Fruit fly (Drosophila melanogaster) whole organism, embryonic: ENCODE measurements around the gene NKCC.

Experiments
- BEAF-32 ChIP-seq: fragments of 200-800 bp; sonication (Bioruptor generic); optimal IDR thresholded peaks from 3 replicates; lab custom pipeline; 2017; ENCODE audit warnings: missing biosample characterization, missing genetic modification characterization, mild to moderate bottlenecking, moderate library complexity, missing genetic modification reagents
- BtbVII ChIP-seq: fragments of 200-800 bp; sonication (Bioruptor generic); optimal IDR thresholded peaks from 3 replicates; lab custom pipeline; 2017; ENCODE audit warnings: missing biosample characterization, mild to moderate bottlenecking, missing genetic modification characterization
- CG10209 ChIP-seq: fragments of 200-800 bp; sonication (Bioruptor generic); optimal IDR thresholded peaks from 3 replicates; lab custom pipeline; 2017; ENCODE audit warnings: missing biosample characterization, mild to moderate bottlenecking, missing genetic modification characterization, missing genetic modification reagents
- CG10654 ChIP-seq: fragments of 200-800 bp; sonication (Bioruptor generic); optimal IDR thresholded peaks from 2 replicates; lab custom pipeline; 2016; ENCODE audit warnings: missing biosample characterization, missing genetic modification characterization
- CG10979 ChIP-seq: fragments of 200-800 bp; sonication (Bioruptor generic); optimal IDR thresholded peaks from 2 replicates; lab custom pipeline; 2018; ENCODE audit warnings: missing biosample characterization, mild to moderate bottlenecking, missing genetic modification characterization, moderate library complexity
- CG11695 ChIP-seq: fragments of 200-800 bp; sonication (Bioruptor generic); IDR thresholded peaks from 3 replicates; pipeline ENCODE4 v1.3.6; 2022; ENCODE audit warnings: missing biosample characterization, missing genetic modification characterization
- CG12942 ChIP-seq: fragments of 200-800 bp; sonication (Bioruptor generic); optimal IDR thresholded peaks from 3 replicates; lab custom pipeline; 2016; ENCODE audit warnings: missing biosample characterization, missing genetic modification characterization
- CG14441 ChIP-seq: fragments of 200-800 bp; sonication (Bioruptor generic); IDR thresholded peaks from 2 replicates; pipeline ENCODE4 v1.3.6; 2022; ENCODE audit warnings: missing biosample characterization, missing genetic modification characterization
- CG1529 ChIP-seq: fragments of 200-800 bp; sonication (Bioruptor generic); optimal IDR thresholded peaks from 3 replicates; lab custom pipeline; 2018; ENCODE audit warnings: missing biosample characterization, missing genetic modification characterization
- CG17829 ChIP-seq: fragments of 200-800 bp; optimal IDR thresholded peaks from 2 replicates; lab custom pipeline; 2019; ENCODE audit warnings: missing biosample characterization, mild to moderate bottlenecking, missing genetic modification characterization, moderate library complexity
- CG30431 ChIP-seq: fragments of 200-800 bp; sonication (Bioruptor generic); optimal IDR thresholded peaks from 2 replicates; lab custom pipeline; 2017; ENCODE audit warnings: missing biosample characterization, missing genetic modification characterization
- CG33213 ChIP-seq: fragments of 200-800 bp; sonication (Bioruptor generic); optimal IDR thresholded peaks from 3 replicates; lab custom pipeline; 2016; ENCODE audit warnings: missing biosample characterization, missing genetic modification characterization
- CG3847 ChIP-seq: fragments of 200-800 bp; sonication (Bioruptor generic); IDR thresholded peaks from 2 replicates; pipeline ENCODE4 v1.3.6; 2022; ENCODE audit warnings: missing biosample characterization, missing genetic modification characterization
- CG4730 ChIP-seq: fragments of 200-800 bp; sonication (Bioruptor generic); IDR thresholded peaks from 2 replicates; pipeline ENCODE4 v1.3.6; 2022; ENCODE audit warnings: missing biosample characterization, missing genetic modification characterization
- CG5180 ChIP-seq: fragments of 200-800 bp; sonication (Bioruptor generic); optimal IDR thresholded peaks from 3 replicates; lab custom pipeline; 2017; ENCODE audit warnings: missing biosample characterization, missing genetic modification characterization, mild to moderate bottlenecking, moderate library complexity, missing genetic modification reagents
- CG5245 ChIP-seq: fragments of 200-800 bp; sonication (Bioruptor generic); optimal IDR thresholded peaks from 3 replicates; lab custom pipeline; 2016; ENCODE audit warnings: missing biosample characterization, missing genetic modification characterization
- CG8359 ChIP-seq: fragments of 200-800 bp; sonication (Bioruptor generic); optimal IDR thresholded peaks from 2 replicates; lab custom pipeline; 2017; ENCODE audit warnings: missing biosample characterization, mild to moderate bottlenecking, missing genetic modification characterization, borderline replicate concordance
- CG9215 ChIP-seq: fragments of 200-800 bp; sonication (Bioruptor generic); IDR thresholded peaks from 2 replicates; pipeline ENCODE4 v1.3.6; 2022; ENCODE audit warnings: missing biosample characterization, missing genetic modification characterization
- Camta ChIP-seq: fragments of 200-800 bp; sonication (Bioruptor generic); optimal IDR thresholded peaks from 2 replicates; lab custom pipeline; 2016; ENCODE audit warnings: missing biosample characterization, missing genetic modification characterization
- Chrac-16 ChIP-seq: fragments of 200-800 bp; sonication (Bioruptor generic); optimal IDR thresholded peaks from 3 replicates; lab custom pipeline; 2016; ENCODE audit warnings: missing biosample characterization, missing genetic modification characterization
- Deaf1 ChIP-seq: fragments of 200-800 bp; optimal IDR thresholded peaks from 3 replicates; lab custom pipeline; 2019; ENCODE audit warnings: missing biosample characterization, mild to moderate bottlenecking, missing genetic modification characterization, moderate library complexity
- Elba2 ChIP-seq: fragments of 200-800 bp; sonication (Bioruptor generic); optimal IDR thresholded peaks from 3 replicates; lab custom pipeline; 2016; ENCODE audit warnings: missing biosample characterization, missing genetic modification characterization
- Ets65A ChIP-seq: fragments of 200-800 bp; sonication (Bioruptor generic); peaks from one replicate; lab custom pipeline; 2016; ENCODE audit warnings: missing biosample characterization, missing genetic modification characterization
- Fer3 ChIP-seq: fragments of 200-800 bp; sonication (Bioruptor generic); optimal IDR thresholded peaks from 2 replicates; lab custom pipeline; 2018; ENCODE audit warnings: missing biosample characterization, mild to moderate bottlenecking, missing genetic modification characterization, moderate library complexity
- Hr3 ChIP-seq: fragments of 200-800 bp; sonication (Bioruptor generic); optimal IDR thresholded peaks from 3 replicates; lab custom pipeline; 2016; ENCODE audit warnings: missing biosample characterization, missing genetic modification characterization
- Kr ChIP-seq: fragments of 200-800 bp; sonication (Bioruptor generic); optimal IDR thresholded peaks from 2 replicates; lab custom pipeline; 2017; ENCODE audit warnings: missing biosample characterization, mild to moderate bottlenecking, missing genetic modification characterization
- Nf-YC ChIP-seq: fragments of 200-800 bp; optimal IDR thresholded peaks from 3 replicates; lab custom pipeline; 2019; ENCODE audit warnings: missing biosample characterization, mild to moderate bottlenecking, missing genetic modification characterization, moderate library complexity
- Optix ChIP-seq: fragments of 200-800 bp; sonication (Bioruptor generic); IDR thresholded peaks from 3 replicates; pipeline ENCODE4 v1.3.6; 2022; ENCODE audit warnings: missing biosample characterization, missing genetic modification characterization
- Side ChIP-seq: fragments of 200-800 bp; sonication (Bioruptor generic); optimal IDR thresholded peaks from 2 replicates; lab custom pipeline; 2016; ENCODE audit warnings: missing biosample characterization, missing genetic modification characterization
- Six4 ChIP-seq: fragments of 200-800 bp; sonication (Bioruptor generic); optimal IDR thresholded peaks from 2 replicates; lab custom pipeline; 2016; ENCODE audit warnings: missing biosample characterization, missing genetic modification characterization
- Xbp1 ChIP-seq: fragments of 200-800 bp; sonication (Bioruptor generic); optimal IDR thresholded peaks from 3 replicates; lab custom pipeline; 2016; ENCODE audit warnings: missing biosample characterization, mild to moderate bottlenecking, missing genetic modification characterization
- ac ChIP-seq: fragments of 200-800 bp; sonication (Bioruptor generic); optimal IDR thresholded peaks from 3 replicates; lab custom pipeline; 2017; ENCODE audit warnings: missing biosample characterization, mild to moderate bottlenecking, missing genetic modification characterization
- amos ChIP-seq: fragments of 200-800 bp; sonication (Bioruptor generic); IDR thresholded peaks from 2 replicates; pipeline ENCODE4 v1.3.6; 2022; ENCODE audit warnings: missing biosample characterization, missing genetic modification characterization; ENCODE audit not compliant: partially characterized antibody
- aop ChIP-seq: fragments of 200-800 bp; sonication (Bioruptor generic); IDR thresholded peaks from 2 replicates; pipeline ENCODE4 v1.3.6; 2022; ENCODE audit warnings: missing biosample characterization, missing genetic modification characterization
- ase ChIP-seq: fragments of 200-800 bp; sonication (Bioruptor generic); IDR thresholded peaks from 3 replicates; pipeline ENCODE4 v1.3.6; 2022; ENCODE audit warnings: missing biosample characterization, missing genetic modification characterization
- dmrt11E ChIP-seq: fragments of 200-800 bp; sonication (Bioruptor generic); optimal IDR thresholded peaks from 3 replicates; lab custom pipeline; 2018; ENCODE audit warnings: missing biosample characterization, mild to moderate bottlenecking, missing genetic modification characterization, moderate library complexity
- eve ChIP-seq, 2 experiments: fragments of >200 bp; optimal IDR thresholded peaks; 2 replicates each; lab custom pipeline; 2017; ENCODE audit warnings: missing biosample characterization in 2 of 2, missing genetic modification characterization in 2 of 2
- ewg ChIP-seq: fragments of 200-800 bp; sonication (Bioruptor generic); optimal IDR thresholded peaks from 3 replicates; lab custom pipeline; 2017; ENCODE audit warnings: mild to moderate bottlenecking, missing biosample characterization, missing genetic modification reagents, missing genetic modification characterization
- fd102C ChIP-seq: fragments of 200-800 bp; sonication (Bioruptor generic); optimal IDR thresholded peaks from 2 replicates; lab custom pipeline; 2018; ENCODE audit warnings: missing biosample characterization, mild to moderate bottlenecking, missing genetic modification characterization, moderate library complexity
- fd96Cb ChIP-seq: fragments of 200-800 bp; sonication (Bioruptor generic); optimal IDR thresholded peaks from 2 replicates; lab custom pipeline; 2018; ENCODE audit warnings: missing biosample characterization, mild to moderate bottlenecking, missing genetic modification characterization, moderate library complexity
- grau ChIP-seq: fragments of 200-800 bp; optimal IDR thresholded peaks from 3 replicates; lab custom pipeline; 2019; ENCODE audit warnings: missing biosample characterization, mild to moderate bottlenecking, missing genetic modification characterization, moderate library complexity
- gro ChIP-seq: fragments of 200-800 bp; sonication (Bioruptor generic); optimal IDR thresholded peaks from 2 replicates; lab custom pipeline; 2016; ENCODE audit warnings: missing biosample characterization, missing genetic modification characterization
- lilli ChIP-seq: fragments of 200-800 bp; sonication (Bioruptor generic); optimal IDR thresholded peaks from 3 replicates; lab custom pipeline; 2016; ENCODE audit warnings: missing biosample characterization, missing genetic modification characterization
- maf-S ChIP-seq: fragments of 200-800 bp; sonication (Bioruptor generic); optimal IDR thresholded peaks from 2 replicates; lab custom pipeline; 2016; ENCODE audit warnings: missing biosample characterization, missing genetic modification characterization
- pita ChIP-seq: fragments of 200-800 bp; sonication (Bioruptor generic); optimal IDR thresholded peaks from 2 replicates; lab custom pipeline; 2017; ENCODE audit warnings: missing biosample characterization, mild to moderate bottlenecking, missing genetic modification characterization
- ranshi ChIP-seq: fragments of 200-800 bp; sonication (Bioruptor generic); IDR thresholded peaks from 2 replicates; pipeline ENCODE4 v1.3.6; 2022; ENCODE audit warnings: missing biosample characterization, missing genetic modification characterization
- row ChIP-seq: fragments of 200-800 bp; sonication (Bioruptor generic); IDR thresholded peaks from 3 replicates; pipeline ENCODE4 v1.3.6; 2022; ENCODE audit warnings: missing biosample characterization, missing genetic modification characterization
- sd ChIP-seq: fragments of 200-800 bp; sonication (Bioruptor generic); optimal IDR thresholded peaks from 3 replicates; lab custom pipeline; 2018; ENCODE audit warnings: missing biosample characterization, mild to moderate bottlenecking, missing genetic modification characterization, moderate library complexity
- sens-2 ChIP-seq: fragments of 200-800 bp; sonication (Bioruptor generic); IDR thresholded peaks from 2 replicates; pipeline ENCODE4 v1.3.6; 2022; ENCODE audit warnings: missing biosample characterization, missing genetic modification characterization
- seq ChIP-seq: fragments of 200-800 bp; sonication (Bioruptor generic); IDR thresholded peaks from 2 replicates; pipeline ENCODE4 v1.3.6; 2022; ENCODE audit warnings: missing biosample characterization, missing genetic modification characterization
- sna ChIP-seq: fragments of 200-800 bp; sonication (Bioruptor generic); IDR thresholded peaks from 2 replicates; pipeline ENCODE4 v1.3.6; 2022; ENCODE audit warnings: missing biosample characterization, missing genetic modification characterization; ENCODE audit not compliant: partially characterized antibody
- tio ChIP-seq: fragments of 200-800 bp; sonication (Bioruptor generic); optimal IDR thresholded peaks from 2 replicates; lab custom pipeline; 2017; ENCODE audit warnings: missing biosample characterization, missing genetic modification characterization, inconsistent platforms
- yki ChIP-seq: fragments of >200 bp; optimal IDR thresholded peaks from 3 replicates; lab custom pipeline; 2018

The NKCC gene

dm6 chr3R:5464481-5464880 is 38.0 kb downstream of the NKCC start, which contains the start of gene PEK (continued):
- no peak for TF ChIP-seq CG8359 (GFP tag; lab: Kevin White, UChicago)
- no peak for TF ChIP-seq amos (GFP tag; lab: Robert Waterston, UW)
- no peak for TF ChIP-seq CG1529 (GFP tag; lab: Kevin White, UChicago)
- TF ChIP-seq Side, result no peak
- no peak for TF ChIP-seq ac (GFP tag; lab: Kevin White, UChicago)
- no peak for TF ChIP-seq CG10654
- no peak for TF ChIP-seq Xbp1
- TF ChIP-seq CG10209 (GFP tag; lab: Kevin White, UChicago), result no peak
- TF ChIP-seq sd (tag; lab: Kevin White, UChicago), result no peak
- peak; percentile 28 for TF ChIP-seq BEAF-32 (GFP tag; lab: Kevin White, UChicago)
- no peak for TF ChIP-seq Hr3
- TF ChIP-seq Six4 (GFP tag; lab: Kevin White, UChicago), result no peak
- TF ChIP-seq Elba2 (GFP tag; lab: Kevin White, UChicago), result peak; percentile 82
- no peak for TF ChIP-seq CG5245
- TF ChIP-seq CG4730 (GFP tag; lab: Robert Waterston, UW), result no peak
- TF ChIP-seq Kr (GFP tag; lab: Kevin White, UChicago), result no peak
- no peak for TF ChIP-seq CG14441
- TF ChIP-seq Optix (GFP tag; lab: Robert Waterston, UW), result no peak
- TF ChIP-seq CG9215 (GFP tag; lab: Robert Waterston, UW), result no peak
- TF ChIP-seq fd96Cb (tag; lab: Kevin White, UChicago), result no peak
- no peak for TF ChIP-seq CG33213 (GFP tag; lab: Kevin White, UChicago)
- TF ChIP-seq BtbVII (GFP tag; lab: Kevin White, UChicago), result no peak
- TF ChIP-seq dmrt11E (tag; lab: Kevin White, UChicago), result no peak
- no peak for TF ChIP-seq Fer3
- no peak for TF ChIP-seq Camta (GFP tag; lab: Kevin White, UChicago)
- TF ChIP-seq Ets65A (GFP tag; lab: Kevin White, UChicago), result no peak
- TF ChIP-seq yki (lab: Kevin White, UChicago), result no peak
- TF ChIP-seq row (GFP tag; lab: Robert Waterston, UW), result 0 out of 3 replicates have a peak, but pooled peaks have one; percentile 20
- no peak for TF ChIP-seq gro (GFP tag; lab: Kevin White, UChicago)
- TF ChIP-seq Nf-YC, result peak; percentile 76
- peak; percentile 16 for TF ChIP-seq CG17829 (tag; lab: Kevin White, UChicago)
- TF ChIP-seq CG11695 (GFP tag; lab: Robert Waterston, UW), result no peak
- TF ChIP-seq CG5180 (GFP tag; lab: Kevin White, UChicago), result no peak
- TF ChIP-seq eve (GFP tag; optimal IDR thresholded peaks at IDR 0.05; lab: Kevin White, UChicago), result no peak
- TF ChIP-seq aop (GFP tag; lab: Robert Waterston, UW), result no peak
- no peak for TF ChIP-seq CG30431 (GFP tag; lab: Kevin White, UChicago)
- no peak for TF ChIP-seq fd102C
- TF ChIP-seq sna (GFP tag; lab: Robert Waterston, UW), result no peak
- no peak for TF ChIP-seq tio
- TF ChIP-seq CG10979 (tag; lab: Kevin White, UChicago), result no peak
- no peak for TF ChIP-seq ewg (GFP tag; lab: Kevin White, UChicago)
- no peak for TF ChIP-seq ranshi
- no peak for TF ChIP-seq grau (tag; lab: Kevin White, UChicago)
- TF ChIP-seq CG3847 (GFP tag; lab: Robert Waterston, UW), result no peak
- TF ChIP-seq sens-2, result no peak
- no peak for TF ChIP-seq lilli
- no peak for TF ChIP-seq Chrac-16
- no peak for TF ChIP-seq Deaf1
- TF ChIP-seq maf-S, result no peak
- no peak for TF ChIP-seq pita (GFP tag; lab: Kevin White, UChicago)
- no peak for TF ChIP-seq ase (GFP tag; lab: Robert Waterston, UW)
- TF ChIP-seq CG12942 (GFP tag; lab: Kevin White, UChicago), result no peak
- no peak for TF ChIP-seq seq (GFP tag; lab: Robert Waterston, UW)
